ENCODE assay signal across 5 worm cellular contexts in the genomic region with DNA sequence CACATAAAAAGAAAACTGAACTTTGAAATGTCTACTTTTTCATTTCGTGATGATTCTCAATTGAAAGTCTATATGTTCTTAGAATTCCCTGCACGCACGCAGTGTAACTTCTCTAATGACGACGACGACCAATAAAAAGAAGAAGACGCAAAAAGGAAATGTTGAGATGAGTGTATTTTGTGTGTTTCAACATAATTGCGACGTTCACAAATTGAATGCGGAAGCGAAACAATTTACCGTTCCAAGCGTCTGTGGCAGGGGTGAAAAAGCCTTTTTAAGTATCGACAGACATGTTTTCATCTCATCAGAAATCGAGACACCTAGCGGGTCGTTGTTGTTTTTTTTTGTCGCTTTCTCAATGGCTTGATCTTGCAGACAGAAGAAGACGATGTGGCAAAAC.
A peak's percentile ranks its signal among the peaks of the same experiment; 100 is the strongest.
TF ChIP-seq lines count a peak whose summit lies in the region.

No protein-coding gene starts in this region.

TF ChIP-seq in whole organism, L1 larva, 84 proteins besides CTCF, POLR2A, EP300 and RAD21:
- TF ChIP-seq dsc-1 (tag; optimal IDR thresholded peaks at IDR 0.05; lab: Kevin White, UChicago) (no peak), blmp-1 (tag; optimal IDR thresholded peaks at IDR 0.05; lab: Kevin White, UChicago) (peak; percentile 17)

TF ChIP-seq in whole organism, L2 larva, 48 proteins besides CTCF, POLR2A, EP300 and RAD21:
- peak; percentile 38 for TF ChIP-seq nhr-25 (tag; optimal IDR thresholded peaks at IDR 0.05; lab: Kevin White, UChicago)
- TF ChIP-seq nhr-21 (tag; optimal IDR thresholded peaks at IDR 0.05; lab: Kevin White, UChicago) = no peak
- TF ChIP-seq sem-4 (tag; optimal IDR thresholded peaks at IDR 0.05; lab: Kevin White, UChicago) = peak; percentile 51

TF ChIP-seq in whole organism, L3 larva, 47 proteins besides CTCF, POLR2A, EP300 and RAD21:
- TF ChIP-seq nhr-25 (tag; optimal IDR thresholded peaks at IDR 0.05; lab: Kevin White, UChicago) (peak; percentile 63), nhr-237 (tag; optimal IDR thresholded peaks at IDR 0.05; lab: Kevin White, UChicago) (no peak), ama-1 (optimal IDR thresholded peaks at IDR 0.05; lab: Kevin White, UChicago) (peak; percentile 41)

TF ChIP-seq in whole organism, L4 larva, 104 proteins besides CTCF, POLR2A, EP300 and RAD21:
- TF ChIP-seq lir-3 (tag; optimal IDR thresholded peaks at IDR 0.05; lab: Kevin White, UChicago) = no peak
- no peak for TF ChIP-seq zag-1 (tag; optimal IDR thresholded peaks at IDR 0.05; lab: Kevin White, UChicago)
- peak; percentile 48 for TF ChIP-seq nhr-48 (tag; optimal IDR thresholded peaks at IDR 0.05; lab: Kevin White, UChicago)
- peak in 1 of 2 experiments; percentile 89 for TF ChIP-seq unc-62 (GFP tag; optimal IDR thresholded peaks at IDR 0.05 in 1 of 2; lab: Kevin White, UChicago)
- TF ChIP-seq unc-62 (tag; optimal IDR thresholded peaks at IDR 0.05; lab: Kevin White, UChicago) = no peak

TF ChIP-seq in whole organism, young adult, 124 proteins besides CTCF, POLR2A, EP300 and RAD21:
- no peak for TF ChIP-seq dpff-1 (tag; optimal IDR thresholded peaks at IDR 0.05; lab: Kevin White, UChicago)
- TF ChIP-seq lin-40 (tag; optimal IDR thresholded peaks at IDR 0.05; lab: Kevin White, UChicago) = peak; percentile 30
- no peak for TF ChIP-seq ZK185.1 (tag; optimal IDR thresholded peaks at IDR 0.05; lab: Kevin White, UChicago; ENCODE audit: poor library complexity, severe bottlenecking)
- no peak for TF ChIP-seq T26A5.8 (tag; optimal IDR thresholded peaks at IDR 0.05; lab: Kevin White, UChicago)
- TF ChIP-seq ceh-91 (GFP tag; IDR thresholded peaks at IDR 0.05; lab: Robert Waterston, UW) = no peak
- TF ChIP-seq B0019.2 (GFP tag; conservative IDR thresholded peaks at IDR 0.05; lab: Robert Waterston, UW) = no peak
- TF ChIP-seq Y53F4B.3 (GFP tag; IDR thresholded peaks at IDR 0.05; lab: Robert Waterston, UW) = no peak
